Worm (Caenorhabditis elegans) whole organism, L4 larva: Measurements from ENCODE around the gene hpo-28.

Experiments
- fos-1 ChIP-seq: fragments of 150-350 bp; optimal IDR thresholded peaks from 2 replicates; lab custom pipeline; 2014; ENCODE audit warnings: missing biosample characterization, missing genetic modification characterization
- lsy-2 ChIP-seq, 2 experiments: fragments of 150-350 bp in 1 of 2; sonication (generic microtip) in 1 of 2; optimal IDR thresholded peaks; 2 replicates each; lab custom pipeline; 2014 to 2017; ENCODE audit warnings: missing biosample characterization in 2 of 2, missing genetic modification characterization in 2 of 2
- madf-9 ChIP-seq: fragments of 200-800 bp; sonication (Bioruptor generic); conservative IDR thresholded peaks from 2 replicates; pipeline ENCODE4 v1.3.6; 2022; ENCODE audit warnings: missing genetic modification reagents, missing genetic modification characterization, missing compliant biosample characterization
- nhr-237 ChIP-seq: sonication (generic microtip); optimal IDR thresholded peaks from 2 replicates; lab custom pipeline; 2017; ENCODE audit warnings: missing biosample characterization, missing genetic modification characterization
- skn-1 ChIP-seq: fragments of 150-350 bp; optimal IDR thresholded peaks from 2 replicates; lab custom pipeline; 2014; ENCODE audit warnings: missing biosample characterization, missing genetic modification characterization
- unc-39 ChIP-seq: sonication (generic microtip); optimal IDR thresholded peaks from 2 replicates; lab custom pipeline; 2017; ENCODE audit warnings: missing biosample characterization, missing genetic modification characterization

- TF ChIP-seq unc-39 (tag; lab: Kevin White, UChicago) = no peak
- no peak for TF ChIP-seq fos-1
- TF ChIP-seq lsy-2 (tag; optimal IDR thresholded peaks at IDR 0.05; lab: Kevin White, UChicago) = peak; percentile 58 to 66
- no peak for TF ChIP-seq skn-1 (tag; lab: Kevin White, UChicago)
- TF ChIP-seq madf-9 (GFP tag; lab: Robert Waterston, UW) = no peak
- no peak for TF ChIP-seq nhr-237 (tag; lab: Kevin White, UChicago)
Observed at ce11 chrIII:5758519-5759099, 49.5 kb upstream of the hpo-28 start.
